Worm (Caenorhabditis elegans): ENCODE data around the gene C28H8.5.

- TF ChIP-seq skn-1 (tag; optimal IDR thresholded peaks at IDR 0.05) (no peak), jun-1 (tag; optimal IDR thresholded peaks at IDR 0.05) (no peak), lin-13 (GFP tag; optimal IDR thresholded peaks at IDR 0.05) (no peak), mep-1 (tag; optimal IDR thresholded peaks at IDR 0.05) (no peak)
These were observed 47.4 kb downstream of the C28H8.5 start, which contains the start of gene EGAP1.5 for ce11 chrIII:5931433-5931994.

Measured in whole organism, L1 larva.